Worm (Caenorhabditis elegans): ENCODE data around the gene cyb-1.

DNA sequence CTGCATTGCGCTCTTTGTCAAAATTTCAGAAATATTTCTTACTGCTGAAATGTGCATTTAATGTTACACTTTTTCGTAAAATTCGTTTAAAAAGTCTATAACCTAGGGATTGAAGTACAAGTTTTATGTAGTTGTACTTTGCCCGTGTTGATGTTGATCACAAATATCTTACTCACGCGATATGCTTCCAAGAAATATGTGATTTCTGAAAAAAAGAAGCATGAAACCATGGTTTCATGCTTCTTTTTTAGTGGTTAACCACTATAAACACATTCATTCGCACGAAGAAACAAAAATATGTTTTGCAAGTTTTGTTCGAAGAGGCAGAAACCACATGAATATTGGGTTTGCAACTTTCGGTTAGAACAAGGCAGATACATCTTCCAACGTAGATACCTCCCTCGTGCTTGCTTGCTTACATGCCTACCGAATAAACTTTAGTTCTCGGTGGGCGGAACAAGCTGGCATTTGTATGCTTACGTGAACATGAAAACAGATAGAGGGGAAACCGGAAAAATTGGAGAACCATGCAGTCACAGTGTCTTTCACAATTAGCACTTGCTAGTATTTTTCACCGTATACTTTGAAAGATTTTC is 45.9 kb upstream of the cyb-1 start, which contains the start of gene R102.3:
- TF ChIP-seq ztf-11 (tag; optimal IDR thresholded peaks at IDR 0.05) (no peak), dve-1 (tag; optimal IDR thresholded peaks at IDR 0.05; ENCODE audit: insufficient read depth) (no peak), Y105C5A.15 (GFP tag; IDR thresholded peaks at IDR 0.05) (no peak), ceh-28 (tag; optimal IDR thresholded peaks at IDR 0.05) (no peak), ceh-82 (tag; optimal IDR thresholded peaks at IDR 0.05) (no peak), fos-1 (tag; optimal IDR thresholded peaks at IDR 0.05) (no peak), pha-4 (GFP tag; IDR thresholded peaks at IDR 0.05) (no peak), pha-4 (tag; optimal IDR thresholded peaks at IDR 0.05) (no peak), lin-13 (GFP tag; optimal IDR thresholded peaks at IDR 0.05) (no peak), F49E8.2 (tag; optimal IDR thresholded peaks at IDR 0.05; ENCODE audit: borderline replicate concordance) (no peak), egl-27 (tag; optimal IDR thresholded peaks at IDR 0.05) (no peak), php-3 (GFP tag; IDR thresholded peaks at IDR 0.05) (no peak)

All from whole organism, L4 larva.